Fruit fly (Drosophila melanogaster): ENCODE measurements around the gene PIG-B.

dm6 chr3L:3824790-3825484 is 13.9 kb downstream of the PIG-B start, which contains the start of gene Rdh:
- no peak for TF ChIP-seq psq (optimal IDR thresholded peaks at IDR 0.05)
- no peak for TF ChIP-seq h (optimal IDR thresholded peaks at IDR 0.05)
- no peak for TF ChIP-seq insv (optimal IDR thresholded peaks at IDR 0.05)
- no peak for TF ChIP-seq Myc (optimal IDR thresholded peaks at IDR 0.05)
- TF ChIP-seq Sin3A (optimal IDR thresholded peaks at IDR 0.05) = no peak
- TF ChIP-seq ttk (optimal IDR thresholded peaks at IDR 0.05) = no peak
